Worm (Caenorhabditis elegans): Measurements from ENCODE around the gene C05C10.5.

DNA sequence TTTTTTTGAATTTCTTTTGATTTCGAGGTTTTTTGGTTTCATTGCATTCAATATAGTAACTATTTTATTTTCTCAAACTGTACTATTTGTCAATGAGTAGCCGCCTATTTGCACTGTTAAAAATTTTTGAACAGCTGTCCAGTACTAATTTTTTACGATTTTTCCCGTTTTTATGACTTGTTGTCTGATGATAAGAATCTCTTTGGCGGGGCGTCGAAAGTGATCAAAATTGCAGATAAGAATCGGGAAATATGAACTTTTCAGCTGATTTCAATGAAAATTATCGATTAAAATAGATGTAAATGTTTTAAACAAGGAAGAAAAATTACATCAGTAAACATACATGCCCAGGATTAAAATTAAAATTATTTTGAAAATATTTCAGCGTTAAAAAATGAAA, 35.4 kb downstream of the C05C10.5 start:
- TF ChIP-seq tbx-37 (GFP tag; conservative IDR thresholded peaks at IDR 0.05) (no peak), ceh-13 (GFP tag; optimal IDR thresholded peaks at IDR 0.05) (no peak), B0310.2 (tag; optimal IDR thresholded peaks at IDR 0.05) (no peak), hmg-4 (GFP tag; optimal IDR thresholded peaks at IDR 0.05) (no peak), sea-1 (GFP tag; conservative IDR thresholded peaks at IDR 0.05) (no peak), flt-1 (GFP tag; IDR thresholded peaks at IDR 0.05) (no peak), F13C5.2 (tag; optimal IDR thresholded peaks at IDR 0.05) (no peak), ceh-36 (tag; optimal IDR thresholded peaks at IDR 0.05) (no peak), scrt-1 (GFP tag; IDR thresholded peaks at IDR 0.05) (no peak), pes-1 (GFP tag; IDR thresholded peaks at IDR 0.05) (no peak), ama-1 (optimal IDR thresholded peaks at IDR 0.05) (no peak), ets-7 (tag; optimal IDR thresholded peaks at IDR 0.05) (no peak), aly-1 (tag; optimal IDR thresholded peaks at IDR 0.05) (no peak)
